Fruit fly (Drosophila melanogaster): ENCODE results near the gene tal-3A.

DNA sequence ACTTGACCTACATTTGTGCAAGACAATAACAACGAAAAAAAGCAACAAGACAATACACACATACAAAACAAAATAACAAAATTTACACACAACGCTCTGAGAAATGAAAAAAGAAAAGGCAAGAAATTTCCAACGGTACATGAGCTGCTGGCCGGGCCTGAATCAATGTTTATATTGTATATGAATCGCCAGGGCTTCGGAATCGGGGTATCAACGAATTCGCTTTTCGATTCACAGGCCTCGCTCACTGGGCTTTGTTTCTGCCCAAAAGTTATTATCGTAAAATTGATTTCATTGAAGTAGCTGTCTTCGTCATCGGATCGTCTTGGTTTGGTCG, 3.4 kb downstream of the tal-3A start:
- no peak for TF ChIP-seq Clk (GFP tag; optimal IDR thresholded peaks at IDR 0.05)
- no peak for TF ChIP-seq ovo (GFP tag; optimal IDR thresholded peaks at IDR 0.05)
- TF ChIP-seq cic (GFP tag; optimal IDR thresholded peaks at IDR 0.05) = no peak
- TF ChIP-seq CG7101 (tag; optimal IDR thresholded peaks at IDR 0.05) = no peak
- no peak for TF ChIP-seq Mnt (GFP tag; optimal IDR thresholded peaks at IDR 0.05)
- TF ChIP-seq CG33017 (tag; optimal IDR thresholded peaks at IDR 0.05) = no peak
- TF ChIP-seq bab1 (GFP tag; optimal IDR thresholded peaks at IDR 0.05) = no peak
- no peak for TF ChIP-seq CG1620 (GFP tag; optimal IDR thresholded peaks at IDR 0.05)
- no peak for TF ChIP-seq kay (GFP tag; ENCODE audit: borderline replicate concordance)
- TF ChIP-seq CG7045 (GFP tag; optimal IDR thresholded peaks at IDR 0.05) = no peak

Data from whole organism, adult.